Worm (Caenorhabditis elegans): ENCODE results near the gene R102.6.
A peak's percentile ranks its signal among the peaks of the same experiment; 100 is the strongest.

Gene R102.6

ce11 chrIV:10682155-10682749, 23.7 kb downstream of the R102.6 start, which contains the start of gene fmo-2 (continued):
- TF ChIP-seq nhr-47 (tag; optimal IDR thresholded peaks at IDR 0.05) (no peak), sup-37 (GFP tag; optimal IDR thresholded peaks at IDR 0.05) (no peak)

- TF ChIP-seq F16B12.6 (tag; optimal IDR thresholded peaks at IDR 0.05) (no peak), unc-30 (tag; optimal IDR thresholded peaks at IDR 0.05) (no peak), lin-39 (tag; optimal IDR thresholded peaks at IDR 0.05) (no peak), ceh-63 (GFP tag; optimal IDR thresholded peaks at IDR 0.05) (no peak), tbx-2 (tag; optimal IDR thresholded peaks at IDR 0.05) (no peak), nhr-47 (tag; optimal IDR thresholded peaks at IDR 0.05) (no peak), unc-130 (tag; optimal IDR thresholded peaks at IDR 0.05) (no peak), pax-3 (tag; optimal IDR thresholded peaks at IDR 0.05) (no peak), nhr-77 (tag; optimal IDR thresholded peaks at IDR 0.05) (no peak), hlh-4 (tag; optimal IDR thresholded peaks at IDR 0.05) (no peak)
Measured at ce11 chrIV:10680379-10680778, 25.6 kb downstream of the R102.6 start, which contains the start of gene K08C7.4. Gene K08C7.4, minus strand, starts transcription at chrIV:10680479.

ce11 chrIV:10668561-10668960, 37.4 kb downstream of the R102.6 start:
- TF ChIP-seq hlh-17 (GFP tag; optimal IDR thresholded peaks at IDR 0.05; ENCODE audit: borderline replicate concordance), result no peak

DNA sequence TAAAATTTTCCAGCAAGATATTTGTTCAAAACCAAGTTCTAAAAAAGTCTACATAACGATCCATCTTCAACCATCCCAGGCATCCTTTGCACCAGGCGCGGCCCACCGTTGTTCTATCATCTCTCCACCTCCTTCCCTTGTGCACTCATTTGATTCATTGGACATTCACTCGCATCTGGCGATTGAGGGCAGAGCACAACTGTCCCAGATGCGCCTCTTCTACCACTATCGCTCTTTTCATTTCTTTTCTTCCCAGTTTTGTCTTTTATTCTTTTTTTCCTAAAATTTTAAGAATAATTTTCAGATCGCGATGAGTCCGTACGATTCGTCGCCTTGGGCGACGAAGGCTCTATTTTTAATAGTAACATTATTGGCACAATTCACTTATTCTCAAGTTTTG, 39.5 kb downstream of the R102.6 start, which contains the start of gene epi-1:
Gene epi-1, plus strand, starts transcription at position 301 of the 400 bp plus-strand sequence.
- no peak for TF ChIP-seq lin-15B (tag; optimal IDR thresholded peaks at IDR 0.05)
- peak; percentile 11 for TF ChIP-seq rnt-1 (tag; optimal IDR thresholded peaks at IDR 0.05)
- no peak for TF ChIP-seq nhr-11 (tag; optimal IDR thresholded peaks at IDR 0.05)

DNA sequence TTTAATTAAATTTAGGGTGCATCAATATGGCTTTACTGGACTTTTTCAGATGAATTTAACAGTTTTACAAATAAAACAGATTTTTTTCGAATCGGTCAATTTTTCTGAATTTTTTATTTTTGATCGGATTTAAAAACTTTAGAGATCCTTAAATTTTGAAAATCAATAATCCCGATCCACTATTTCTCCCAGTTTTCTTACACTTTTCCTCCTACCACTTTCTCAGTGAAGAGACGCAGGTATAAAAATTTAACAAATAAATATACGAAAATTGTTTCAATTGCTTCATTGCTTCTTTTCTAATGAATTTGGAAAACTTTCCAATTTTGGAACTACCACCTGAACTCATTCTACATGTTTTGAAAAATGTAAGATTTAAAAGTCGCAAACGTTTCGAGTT, 41.9 kb downstream of the R102.6 start, which contains the start of gene K08C7.7:
Gene K08C7.7, plus strand, starts transcription at position 301 of the 400 bp plus-strand sequence.
- TF ChIP-seq unc-62 (GFP tag; optimal IDR thresholded peaks at IDR 0.05) (no peak), nhr-20 (tag; optimal IDR thresholded peaks at IDR 0.05) (no peak)

- TF ChIP-seq elt-2 (tag; optimal IDR thresholded peaks at IDR 0.05) (peak; percentile 23), hlh-17 (GFP tag; optimal IDR thresholded peaks at IDR 0.05; ENCODE audit: borderline replicate concordance) (no peak), grh-1 (GFP tag; IDR thresholded peaks at IDR 0.05) (no peak)
Measured at ce11 chrIV:10661760-10662159, 44.2 kb downstream of the R102.6 start, which contains the start of gene fmo-1. Gene fmo-1, plus strand, starts transcription at chrIV:10661857.

DNA sequence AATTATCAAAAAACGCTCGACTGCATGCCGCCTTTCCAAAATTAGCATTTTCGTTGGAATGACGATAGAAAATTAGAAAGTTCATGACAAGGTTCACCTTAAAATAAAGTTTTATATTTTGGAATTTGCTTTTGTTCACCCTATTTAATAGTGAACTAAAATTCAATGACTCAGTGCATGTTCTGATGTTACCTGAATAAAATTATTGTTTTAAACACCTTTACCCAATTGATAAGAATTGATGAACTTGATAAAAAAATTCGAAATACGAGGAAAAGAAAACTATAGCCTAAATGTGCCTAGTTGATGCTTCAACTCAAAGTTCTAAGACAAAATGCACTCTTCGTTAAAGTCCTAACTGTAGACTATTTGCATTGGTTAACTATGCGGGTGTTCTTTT, 44.9 kb downstream of the R102.6 start:
- no peak for TF ChIP-seq mdl-1 (tag; optimal IDR thresholded peaks at IDR 0.05)
- TF ChIP-seq zag-1 (tag; optimal IDR thresholded peaks at IDR 0.05), result no peak
- TF ChIP-seq lin-15B (tag; optimal IDR thresholded peaks at IDR 0.05), result no peak
- no peak for TF ChIP-seq elt-2 (tag; optimal IDR thresholded peaks at IDR 0.05)
- no peak for TF ChIP-seq sox-4 (tag; optimal IDR thresholded peaks at IDR 0.05)
- TF ChIP-seq C34B4.2 (tag; optimal IDR thresholded peaks at IDR 0.05), result no peak
- no peak for TF ChIP-seq nhr-20 (tag; optimal IDR thresholded peaks at IDR 0.05)
- no peak for TF ChIP-seq F16B12.6 (tag; optimal IDR thresholded peaks at IDR 0.05)
- no peak for TF ChIP-seq nhr-71 (tag; optimal IDR thresholded peaks at IDR 0.05)
- TF ChIP-seq elt-3 (tag; optimal IDR thresholded peaks at IDR 0.05), result no peak
- no peak for TF ChIP-seq vab-15 (tag; optimal IDR thresholded peaks at IDR 0.05)
- TF ChIP-seq isw-1 (GFP tag; IDR thresholded peaks at IDR 0.05), result no peak
- TF ChIP-seq tlp-1 (tag; optimal IDR thresholded peaks at IDR 0.05), result no peak
- no peak for TF ChIP-seq nhr-90 (tag; optimal IDR thresholded peaks at IDR 0.05; ENCODE audit: poor library complexity)
- no peak for TF ChIP-seq zip-4 (GFP tag; optimal IDR thresholded peaks at IDR 0.05)
- TF ChIP-seq grh-1 (GFP tag; IDR thresholded peaks at IDR 0.05), result no peak
- no peak for TF ChIP-seq alr-1 (tag; optimal IDR thresholded peaks at IDR 0.05; ENCODE audit: borderline replicate concordance)

All from whole organism, L1 larva.